Worm (Caenorhabditis elegans): Measurements from ENCODE around the gene C02B10.6.
"Not testable (repeated sequence)": the region's sequence is repeated elsewhere in the genome, so short reads cannot be mapped to it uniquely, and the experiment has no call there.

DNA sequence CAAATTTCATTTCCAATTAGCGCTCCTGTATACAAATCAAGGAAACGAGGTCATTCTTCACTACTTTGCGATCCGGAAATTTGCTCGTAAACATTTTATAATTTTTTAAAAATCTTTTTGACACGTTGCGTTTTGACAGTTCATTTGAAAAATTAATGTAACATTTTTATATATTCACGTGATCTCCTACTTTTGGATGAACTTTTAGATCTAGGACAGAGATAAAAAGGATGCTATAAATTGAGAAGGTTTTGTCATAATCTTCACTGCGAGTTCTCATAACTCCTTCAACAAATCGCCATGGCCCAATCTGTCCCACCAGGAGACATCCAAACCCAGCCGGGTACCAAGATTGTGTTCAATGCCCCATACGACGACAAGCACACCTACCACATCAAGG lies 8.4 kb upstream of the C02B10.6 start, which contains the start of gene msp-57:
- TF ChIP-seq ztf-11 (tag; optimal IDR thresholded peaks at IDR 0.05); nhr-25 (tag; optimal IDR thresholded peaks at IDR 0.05); nhr-12 (tag; optimal IDR thresholded peaks at IDR 0.05); lin-39 (tag; optimal IDR thresholded peaks at IDR 0.05); elt-3 (tag; optimal IDR thresholded peaks at IDR 0.05); unc-62 (GFP tag; optimal IDR thresholded peaks at IDR 0.05): not testable (repeated sequence)
